Fruit fly (Drosophila melanogaster) whole organism, embryonic: Measurements from ENCODE around the gene Fbw5.

Source experiments
- CG15269 ChIP-seq: fragments of 200-800 bp; sonication (Bioruptor generic); optimal IDR thresholded peaks from 2 replicates; lab custom pipeline; 2018; ENCODE audit warnings: missing biosample characterization, mild to moderate bottlenecking, missing genetic modification characterization, moderate library complexity
- CG18599 ChIP-seq: fragments of 200-800 bp; sonication (Bioruptor generic); optimal IDR thresholded peaks from 3 replicates; lab custom pipeline; 2017; ENCODE audit warnings: missing biosample characterization, missing genetic modification characterization, mild to moderate bottlenecking, moderate library complexity, missing genetic modification reagents
- CG4360 ChIP-seq: fragments of 200-800 bp; sonication (Bioruptor generic); IDR thresholded peaks from 2 replicates; pipeline ENCODE4 v1.3.6; 2022; ENCODE audit warnings: missing biosample characterization, missing genetic modification characterization
- CG4730 ChIP-seq: fragments of 200-800 bp; sonication (Bioruptor generic); IDR thresholded peaks from 2 replicates; pipeline ENCODE4 v1.3.6; 2022; ENCODE audit warnings: missing biosample characterization, missing genetic modification characterization
- Camta ChIP-seq: fragments of 200-800 bp; sonication (Bioruptor generic); optimal IDR thresholded peaks from 2 replicates; lab custom pipeline; 2016; ENCODE audit warnings: missing biosample characterization, missing genetic modification characterization
- Lpt ChIP-seq: fragments of >200 bp; optimal IDR thresholded peaks from 2 replicates; lab custom pipeline; 2018; ENCODE audit warnings: missing biosample characterization, missing genetic modification characterization
- Nf-YB ChIP-seq: fragments of 200-800 bp; sonication (Bioruptor generic); optimal IDR thresholded peaks from 3 replicates; lab custom pipeline; 2019; ENCODE audit warnings: missing biosample characterization, mild to moderate bottlenecking, missing genetic modification characterization, moderate library complexity
- Nf-YC ChIP-seq: fragments of 200-800 bp; optimal IDR thresholded peaks from 3 replicates; lab custom pipeline; 2019; ENCODE audit warnings: missing biosample characterization, mild to moderate bottlenecking, missing genetic modification characterization, moderate library complexity
- TFAM ChIP-seq: fragments of 200-800 bp; sonication (Bioruptor generic); optimal IDR thresholded peaks from 2 replicates; lab custom pipeline; 2017; ENCODE audit warnings: missing biosample characterization, missing genetic modification characterization, inconsistent platforms
- da ChIP-seq: fragments of 200-800 bp; sonication (Bioruptor generic); optimal IDR thresholded peaks from 2 replicates; lab custom pipeline; 2016; ENCODE audit warnings: missing biosample characterization, missing genetic modification characterization
- fu2 ChIP-seq: fragments of 200-800 bp; sonication (Bioruptor generic); optimal IDR thresholded peaks from 2 replicates; lab custom pipeline; 2016; ENCODE audit warnings: missing biosample characterization, missing genetic modification characterization
- ham ChIP-seq: fragments of 200-800 bp; sonication (Bioruptor generic); IDR thresholded peaks from 2 replicates; pipeline ENCODE4 v1.3.6; 2022; ENCODE audit warnings: missing biosample characterization, missing genetic modification characterization

dm6 chr2L:6092300-6092699 lies 26.5 kb upstream of the Fbw5 start:
- TF ChIP-seq Nf-YC (no peak), CG4360 (GFP tag; lab: Robert Waterston, UW) (no peak), CG18599 (GFP tag; lab: Kevin White, UChicago) (peak; percentile 25), CG4730 (GFP tag; lab: Robert Waterston, UW) (no peak), da (GFP tag; lab: Kevin White, UChicago) (no peak), ham (GFP tag; lab: Robert Waterston, UW) (no peak), Camta (GFP tag; lab: Kevin White, UChicago) (no peak), fu2 (no peak), TFAM (GFP tag; lab: Kevin White, UChicago) (no peak), Lpt (GFP tag; lab: Kevin White, UChicago) (no peak), Nf-YB (GFP tag; lab: Kevin White, UChicago) (no peak), CG15269 (tag; lab: Kevin White, UChicago) (no peak)
